Fruit fly (Drosophila melanogaster) S2 (cell line): Measurements from ENCODE around the gene svp.

Source experiments
- CG8478 ChIP-seq: fragments of >200 bp; optimal IDR thresholded peaks from 2 replicates; lab custom pipeline; 2018
- CTCF ChIP-seq, 2 experiments: fragments of >200 bp; optimal IDR thresholded peaks; 2 replicates each; lab custom pipeline; 2018

dm6 chr3R:12259013-12259412 is 476 bp downstream of the svp start:
- TF ChIP-seq CG8478 (lab: Kevin White, UChicago) (no peak), CTCF (optimal IDR thresholded peaks at IDR 0.05; lab: Kevin White, UChicago) (no peak)
